Worm (Caenorhabditis elegans) whole organism, L4 larva: ENCODE measurements around the gene abts-3.

Experiments used
- F10B5.3 ChIP-seq: sonication (generic microtip); optimal IDR thresholded peaks from 2 replicates; lab custom pipeline; 2016; ENCODE audit warnings: mild to moderate bottlenecking, missing genetic modification characterization, missing compliant biosample characterization
- dve-1 ChIP-seq: sonication (generic microtip); optimal IDR thresholded peaks from 2 replicates; lab custom pipeline; 2017; ENCODE audit warnings: antibody characterized with exemption, mild to moderate bottlenecking, missing genetic modification characterization, missing compliant biosample characterization; ENCODE audit not compliant: insufficient read depth
- hmg-1.1 ChIP-seq: fragments of 200-800 bp; sonication (Bioruptor generic); IDR thresholded peaks from 2 replicates; pipeline ENCODE4 v1.3.6; 2022; ENCODE audit warnings: missing genetic modification reagents, missing genetic modification characterization, missing compliant biosample characterization
- pqm-1 ChIP-seq: sonication (generic microtip); optimal IDR thresholded peaks from 2 replicates; lab custom pipeline; 2017; ENCODE audit warnings: missing biosample characterization, missing genetic modification characterization
- spr-3 ChIP-seq: fragments of 200-800 bp; sonication (Bioruptor generic); optimal IDR thresholded peaks from 2 replicates; lab custom pipeline; 2018; ENCODE audit warnings: mild to moderate bottlenecking, missing genetic modification characterization, missing compliant biosample characterization

ce11 chrII:6107773-6108172, 24.9 kb upstream of the abts-3 start:
- no peak for TF ChIP-seq hmg-1.1
- TF ChIP-seq F10B5.3 (tag; lab: Kevin White, UChicago): no peak
- no peak for TF ChIP-seq spr-3 (GFP tag; lab: Kevin White, UChicago)
- TF ChIP-seq pqm-1 (tag; lab: Kevin White, UChicago): no peak
- TF ChIP-seq dve-1 (tag; lab: Kevin White, UChicago): no peak
